Worm (Caenorhabditis elegans): ENCODE results near the gene wrn-1.

The wrn-1 gene

ce11 chrII:6558887-6559286 is 4.1 kb downstream of the wrn-1 start:
- TF ChIP-seq unc-62 (GFP tag; optimal IDR thresholded peaks at IDR 0.05) = no peak

- no peak for TF ChIP-seq unc-62 (GFP tag; optimal IDR thresholded peaks at IDR 0.05)
These were observed 5.5 kb downstream of the wrn-1 start for ce11 chrII:6560291-6560690.

ce11 chrII:6561300-6561699 is 6.5 kb downstream of the wrn-1 start, which contains the start of gene F18C5.10:
F18C5.10 (minus strand) TSS chrII:6561444.
- no peak for TF ChIP-seq unc-62 (GFP tag; optimal IDR thresholded peaks at IDR 0.05)

- no peak for TF ChIP-seq unc-62 (GFP tag; optimal IDR thresholded peaks at IDR 0.05)
These were observed 7.6 kb downstream of the wrn-1 start for ce11 chrII:6562203-6562867.

ce11 chrII:6563238-6563637 is 8.5 kb downstream of the wrn-1 start:
- no peak for TF ChIP-seq unc-62 (GFP tag; optimal IDR thresholded peaks at IDR 0.05)

ce11 chrII:6565077-6565476 is 10.3 kb downstream of the wrn-1 start, which contains the start of gene mpz-3:
mpz-3 (minus strand) TSS chrII:6565396.
- TF ChIP-seq unc-62 (GFP tag; optimal IDR thresholded peaks at IDR 0.05) = no peak

- no peak for TF ChIP-seq unc-62 (GFP tag; optimal IDR thresholded peaks at IDR 0.05)
These were observed 11.9 kb downstream of the wrn-1 start, which contains the start of the genes F18C5.5 and F18C5.9 for ce11 chrII:6566628-6567180. F18C5.5 (minus strand) TSS chrII:6566728. F18C5.9 (plus strand) TSS chrII:6567130.

- no peak for TF ChIP-seq unc-62 (GFP tag; optimal IDR thresholded peaks at IDR 0.05)
These were observed 13.9 kb downstream of the wrn-1 start, which contains the start of gene sra-27 for ce11 chrII:6568707-6569106. sra-27 (plus strand) TSS chrII:6569007.

- no peak for TF ChIP-seq unc-62 (GFP tag; optimal IDR thresholded peaks at IDR 0.05)
These were observed 18.9 kb downstream of the wrn-1 start, which contains the start of gene sra-28 for ce11 chrII:6573677-6574076. sra-28 (minus strand) TSS chrII:6573777.

ce11 chrII:6575647-6576046 is 20.9 kb downstream of the wrn-1 start, which contains the start of gene sra-29:
sra-29 (minus strand) TSS chrII:6575747.
- TF ChIP-seq unc-62 (GFP tag; optimal IDR thresholded peaks at IDR 0.05) = no peak

ce11 chrII:6578378-6578777 is 23.6 kb downstream of the wrn-1 start, which contains the start of gene sra-31:
sra-31 (minus strand) TSS chrII:6578478.
- no peak for TF ChIP-seq unc-62 (GFP tag; optimal IDR thresholded peaks at IDR 0.05)

ce11 chrII:6581236-6581635 is 26.5 kb downstream of the wrn-1 start, which contains the start of gene C56C10.6:
C56C10.6 (minus strand) TSS chrII:6581336.
- TF ChIP-seq unc-62 (GFP tag; optimal IDR thresholded peaks at IDR 0.05) = no peak

ce11 chrII:6582758-6583157 is 28.0 kb downstream of the wrn-1 start, which contains the start of gene C56C10.4:
C56C10.4 (plus strand) TSS chrII:6583058.
- no peak for TF ChIP-seq unc-62 (GFP tag; optimal IDR thresholded peaks at IDR 0.05)

- TF ChIP-seq unc-62 (GFP tag; optimal IDR thresholded peaks at IDR 0.05) = no peak
These were observed 32.6 kb downstream of the wrn-1 start, which contains the start of gene C56C10.7 for ce11 chrII:6587264-6587870. C56C10.7 (minus strand) TSS chrII:6587575.

ce11 chrII:6588605-6589292 is 34.0 kb downstream of the wrn-1 start, which contains the start of gene icd-1:
icd-1 (minus strand) TSS chrII:6588655.
- no peak for TF ChIP-seq unc-62 (GFP tag; optimal IDR thresholded peaks at IDR 0.05)

- TF ChIP-seq unc-62 (GFP tag; optimal IDR thresholded peaks at IDR 0.05) = no peak
These were observed 34.6 kb downstream of the wrn-1 start, which contains the start of gene vps-32.1 for ce11 chrII:6589408-6589807. vps-32.1 (plus strand) TSS chrII:6589708.

All from whole organism, dauer.